Fruit fly (Drosophila melanogaster) Kc167 (cell line): Measurements from ENCODE around the gene CG9123.

Source experiments
- Myc ChIP-seq: fragments of >200 bp; optimal IDR thresholded peaks from 2 replicates; lab custom pipeline; 2017; ENCODE audit warnings: missing external identifiers
- Sin3A ChIP-seq: fragments of >200 bp; optimal IDR thresholded peaks from 2 replicates; lab custom pipeline; 2018; ENCODE audit warnings: missing external identifiers
- h ChIP-seq: fragments of >200 bp; optimal IDR thresholded peaks from 3 replicates; lab custom pipeline; 2018; ENCODE audit warnings: missing external identifiers
- insv ChIP-seq: fragments of >200 bp; optimal IDR thresholded peaks from 3 replicates; lab custom pipeline; 2018; ENCODE audit warnings: missing external identifiers
- psq ChIP-seq: fragments of >200 bp; optimal IDR thresholded peaks from 2 replicates; lab custom pipeline; 2017; ENCODE audit warnings: missing external identifiers
- ttk ChIP-seq: sonication (Bioruptor generic); optimal IDR thresholded peaks from 2 replicates; lab custom pipeline; 2017; ENCODE audit warnings: missing external identifiers

CG9123 gene

DNA sequence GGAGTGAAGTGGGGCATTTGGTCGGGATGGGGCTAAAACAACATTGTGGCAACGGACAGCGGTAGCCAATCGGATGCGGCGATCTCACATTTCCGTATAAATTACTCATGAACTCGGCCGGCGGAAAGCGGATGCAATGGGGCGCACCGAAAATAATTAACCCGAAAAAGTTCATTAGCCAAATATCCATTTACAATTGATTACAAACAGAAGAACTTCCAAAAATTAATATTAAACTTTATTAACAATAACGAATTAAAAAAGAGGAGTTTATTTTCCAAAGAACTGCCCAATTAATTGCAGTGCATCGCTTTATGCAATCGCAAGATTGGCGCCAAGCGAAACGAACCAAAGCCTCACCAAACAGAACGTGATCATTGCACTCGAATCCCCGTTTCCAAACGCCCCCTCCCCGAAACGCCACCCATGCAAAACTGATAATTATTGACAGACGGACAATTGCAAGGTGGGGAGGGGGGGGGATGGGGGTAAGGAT, 28.0 kb downstream of the CG9123 start:
- no peak for TF ChIP-seq ttk (lab: Kevin White, UChicago)

DNA sequence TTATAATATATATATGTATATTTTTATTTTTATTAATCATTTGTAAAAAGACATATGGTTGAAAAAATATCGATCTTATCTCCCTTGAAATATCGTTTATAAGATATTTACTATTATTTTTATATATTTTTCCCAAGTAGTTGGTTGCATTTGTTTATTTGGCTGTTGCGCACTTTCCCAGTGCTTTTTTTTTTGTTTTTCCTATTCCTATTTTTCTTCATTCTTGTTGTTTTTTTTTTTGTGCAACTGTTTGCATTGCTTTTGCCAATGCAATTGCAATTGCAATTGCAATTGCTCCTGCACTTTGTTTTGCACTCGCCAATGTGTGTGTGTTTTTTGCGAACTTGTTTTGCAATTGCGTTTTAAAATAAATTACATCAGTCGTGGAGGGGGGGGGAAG, 28.5 kb downstream of the CG9123 start:
- no peak for TF ChIP-seq Myc (lab: Kevin White, UChicago)
- no peak for TF ChIP-seq ttk (lab: Kevin White, UChicago)
- TF ChIP-seq insv (lab: Kevin White, UChicago), result no peak
- TF ChIP-seq psq, result no peak
- no peak for TF ChIP-seq Sin3A (lab: Kevin White, UChicago)

DNA sequence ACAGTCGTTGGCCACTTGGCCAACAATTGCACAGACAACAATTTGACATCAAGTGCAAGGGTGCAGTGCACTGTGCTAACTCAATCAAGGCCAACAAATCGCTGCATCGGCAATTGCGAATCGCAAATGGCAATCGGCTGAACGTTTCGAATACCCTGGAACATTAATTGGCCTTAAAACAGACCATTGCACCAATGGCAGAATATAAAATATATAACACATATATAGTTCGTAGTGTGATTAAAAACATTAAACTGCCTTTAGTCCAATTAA, 29.1 kb downstream of the CG9123 start:
- no peak for TF ChIP-seq psq
- TF ChIP-seq insv (lab: Kevin White, UChicago), result no peak
- no peak for TF ChIP-seq ttk (lab: Kevin White, UChicago)

DNA sequence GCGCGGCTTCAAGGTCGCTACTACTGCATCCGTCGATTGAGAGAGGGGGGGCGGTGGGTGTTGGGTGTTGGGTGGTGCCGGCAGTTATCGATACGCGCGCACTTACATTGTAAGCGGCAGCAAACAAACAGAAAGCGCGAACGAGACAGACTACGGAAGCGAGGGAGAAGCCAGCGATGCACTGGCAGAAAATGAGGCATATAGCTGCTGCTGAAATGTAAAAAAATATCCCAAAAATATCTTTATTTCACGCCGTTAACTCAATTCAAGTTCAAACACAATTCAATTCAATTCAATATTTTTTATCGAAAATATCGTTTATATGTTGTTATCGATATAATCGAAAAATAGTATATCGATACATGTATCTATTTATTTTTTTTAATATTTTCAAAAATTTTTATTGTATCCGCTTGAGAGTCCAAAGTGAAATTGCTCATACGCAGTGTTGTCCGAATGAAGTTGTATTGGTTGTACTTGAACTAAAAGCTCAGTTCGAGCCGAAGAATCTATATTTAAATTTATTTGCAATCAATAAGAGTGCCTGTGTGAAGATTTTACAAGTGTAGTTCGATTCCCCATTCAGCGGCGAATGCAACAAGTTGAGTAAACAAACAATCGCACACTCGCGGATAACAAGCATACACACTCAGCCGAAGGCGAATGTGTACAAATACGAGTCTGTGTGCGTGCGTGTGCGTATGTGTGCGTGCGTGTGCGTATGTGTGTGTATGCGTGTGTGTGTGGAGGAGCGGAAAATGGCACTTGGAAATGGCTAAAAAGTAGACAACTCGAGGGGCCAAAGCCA, 29.6 kb downstream of the CG9123 start:
- TF ChIP-seq Sin3A (lab: Kevin White, UChicago), result no peak
- TF ChIP-seq psq, result no peak
- no peak for TF ChIP-seq ttk (lab: Kevin White, UChicago)
- TF ChIP-seq insv (lab: Kevin White, UChicago), result no peak
- no peak for TF ChIP-seq h (lab: Kevin White, UChicago)
- no peak for TF ChIP-seq Myc (lab: Kevin White, UChicago)

DNA sequence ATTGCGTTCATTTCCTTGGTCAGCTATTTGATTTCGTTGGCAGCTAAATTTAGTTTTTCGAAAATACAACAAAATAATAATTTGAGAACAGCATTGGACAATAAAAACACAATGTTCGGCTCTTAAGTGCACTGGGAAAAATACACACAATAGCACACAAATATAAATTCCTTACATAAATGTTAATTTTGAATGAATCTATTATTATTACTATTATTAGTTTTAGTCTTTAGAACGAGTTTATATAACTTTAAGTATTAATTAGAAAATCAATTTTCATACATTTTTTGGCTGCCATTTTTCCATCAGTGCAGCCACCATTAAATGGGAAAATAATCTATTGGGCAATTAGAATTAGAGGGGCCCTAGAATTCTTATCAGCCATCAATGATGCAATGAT, 32.0 kb downstream of the CG9123 start:
- TF ChIP-seq h (lab: Kevin White, UChicago) (no peak), Sin3A (lab: Kevin White, UChicago) (no peak), Myc (lab: Kevin White, UChicago) (no peak), psq (no peak), ttk (lab: Kevin White, UChicago) (no peak), insv (lab: Kevin White, UChicago) (no peak)

DNA sequence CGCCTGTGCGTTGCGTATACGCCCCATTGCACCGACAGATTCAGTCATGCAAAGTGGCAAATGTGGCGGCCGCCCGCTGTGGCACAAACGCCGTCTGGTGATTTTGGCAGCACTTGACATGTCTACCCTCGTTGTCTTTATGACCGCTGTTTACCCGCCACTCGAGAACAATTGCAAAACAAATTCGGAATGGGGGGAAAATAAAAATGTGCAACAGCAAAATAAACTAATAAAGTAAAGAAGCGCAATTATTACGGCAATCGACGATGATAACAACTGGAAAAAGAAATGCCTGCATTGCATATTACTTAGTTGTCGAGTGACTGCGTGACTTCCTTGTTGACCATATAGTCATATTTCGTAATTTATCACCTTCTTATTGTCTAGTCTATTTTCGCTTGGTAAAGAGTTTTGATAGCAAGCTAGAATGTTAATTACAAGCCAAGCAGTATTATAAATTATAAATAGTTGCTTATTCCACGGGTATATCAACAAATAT, 33.4 kb downstream of the CG9123 start:
- TF ChIP-seq Sin3A (lab: Kevin White, UChicago), result no peak
- no peak for TF ChIP-seq insv (lab: Kevin White, UChicago)
- no peak for TF ChIP-seq Myc (lab: Kevin White, UChicago)
- TF ChIP-seq h (lab: Kevin White, UChicago), result no peak
- TF ChIP-seq ttk (lab: Kevin White, UChicago), result no peak
- TF ChIP-seq psq, result no peak

DNA sequence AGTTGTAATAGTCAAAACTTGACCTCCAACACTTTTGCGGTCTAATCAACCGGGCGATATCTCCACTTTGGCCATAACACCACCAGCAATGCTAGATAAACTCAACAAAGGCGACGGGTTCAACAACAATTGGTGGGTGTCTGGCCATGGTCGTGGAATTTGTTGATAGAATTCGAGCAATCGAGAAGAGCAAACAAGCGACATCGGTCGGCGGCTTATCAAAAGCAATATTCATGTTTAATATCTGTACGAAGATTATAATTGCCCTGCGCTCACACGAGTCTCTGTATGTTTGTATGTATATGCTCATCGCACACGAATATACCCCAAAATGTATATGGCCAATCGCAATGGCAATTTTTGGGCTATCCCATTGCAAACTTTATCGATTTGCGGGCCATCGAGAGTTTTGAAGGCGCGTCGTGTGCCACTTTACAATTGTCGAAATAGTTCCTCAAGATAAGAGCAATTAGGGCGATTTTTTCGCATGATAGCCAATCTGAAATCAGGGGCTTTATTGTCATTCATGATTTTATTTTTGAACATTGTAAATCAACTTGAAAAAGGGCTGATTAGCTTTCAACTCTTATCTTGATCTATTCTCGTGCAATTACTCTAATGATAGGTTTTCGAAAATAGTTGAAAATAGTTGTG, 34.3 kb downstream of the CG9123 start:
- no peak for TF ChIP-seq Sin3A (lab: Kevin White, UChicago)
- TF ChIP-seq insv (lab: Kevin White, UChicago), result no peak
- TF ChIP-seq h (lab: Kevin White, UChicago), result no peak
- TF ChIP-seq ttk (lab: Kevin White, UChicago), result no peak
- TF ChIP-seq Myc (lab: Kevin White, UChicago), result no peak
- TF ChIP-seq psq, result no peak

DNA sequence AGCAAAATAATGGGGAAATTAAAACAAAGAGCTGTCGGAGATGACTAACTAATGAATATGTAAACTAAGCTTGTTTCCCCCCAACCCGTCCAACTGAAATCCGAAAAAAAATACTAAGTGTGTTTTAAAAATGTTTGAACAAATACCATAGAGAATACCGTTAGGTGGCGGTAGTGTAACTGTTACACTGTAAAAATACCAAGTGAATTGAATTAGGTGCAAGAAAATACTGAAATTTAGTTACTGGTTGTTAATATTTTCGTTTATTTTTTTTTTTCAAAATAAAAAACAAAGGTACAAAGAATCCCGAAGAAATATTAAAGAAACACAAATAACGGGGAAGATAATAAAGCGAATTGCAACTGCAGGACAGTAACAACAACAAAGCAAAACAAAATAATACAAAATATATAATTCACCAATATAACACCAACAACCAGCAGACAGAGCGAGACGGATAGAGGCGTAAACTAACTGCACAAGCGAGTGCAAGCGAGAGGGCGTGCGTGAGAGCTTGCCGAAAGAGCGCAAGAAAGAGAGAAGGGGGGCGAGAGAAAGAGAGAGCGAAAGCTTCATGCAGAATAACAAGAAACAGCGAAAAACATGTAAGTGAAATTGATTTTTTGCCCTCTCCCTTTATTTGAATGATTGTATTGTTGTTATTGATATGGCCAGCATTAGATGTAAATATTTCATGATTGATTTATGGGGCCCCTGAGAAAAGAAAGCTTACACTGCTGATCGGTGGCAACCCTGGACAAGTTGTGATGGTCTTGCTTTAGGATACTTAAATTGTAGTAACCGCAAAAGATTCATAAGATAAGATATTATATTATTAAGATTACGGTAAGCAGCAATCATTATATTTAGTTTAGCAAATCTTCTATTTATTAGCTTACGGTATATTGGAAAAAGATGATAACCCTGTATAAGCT, 35.7 kb downstream of the CG9123 start:
- no peak for TF ChIP-seq psq
- no peak for TF ChIP-seq Sin3A (lab: Kevin White, UChicago)
- TF ChIP-seq Myc (lab: Kevin White, UChicago), result no peak
- TF ChIP-seq h (lab: Kevin White, UChicago), result no peak
- no peak for TF ChIP-seq insv (lab: Kevin White, UChicago)
- TF ChIP-seq ttk (lab: Kevin White, UChicago), result no peak

DNA sequence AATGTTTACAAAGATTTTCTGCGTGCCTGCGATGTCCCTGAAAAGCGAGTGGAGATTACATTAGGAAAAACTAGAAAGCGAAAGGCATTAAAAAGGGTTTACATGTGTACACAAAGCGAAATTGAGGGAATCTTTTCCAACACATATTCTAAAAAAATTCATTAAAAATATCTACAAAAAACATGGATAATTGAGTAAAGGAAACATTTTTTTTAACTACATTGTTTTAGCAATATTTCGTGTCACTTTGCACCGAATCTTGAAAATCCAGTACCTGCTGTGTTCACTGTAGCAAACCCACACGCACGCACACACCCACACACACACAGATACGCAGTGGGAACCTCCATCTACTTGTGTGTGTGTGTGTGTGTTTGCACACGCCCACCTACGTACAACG, 37.7 kb downstream of the CG9123 start:
- TF ChIP-seq ttk (lab: Kevin White, UChicago), result no peak

DNA sequence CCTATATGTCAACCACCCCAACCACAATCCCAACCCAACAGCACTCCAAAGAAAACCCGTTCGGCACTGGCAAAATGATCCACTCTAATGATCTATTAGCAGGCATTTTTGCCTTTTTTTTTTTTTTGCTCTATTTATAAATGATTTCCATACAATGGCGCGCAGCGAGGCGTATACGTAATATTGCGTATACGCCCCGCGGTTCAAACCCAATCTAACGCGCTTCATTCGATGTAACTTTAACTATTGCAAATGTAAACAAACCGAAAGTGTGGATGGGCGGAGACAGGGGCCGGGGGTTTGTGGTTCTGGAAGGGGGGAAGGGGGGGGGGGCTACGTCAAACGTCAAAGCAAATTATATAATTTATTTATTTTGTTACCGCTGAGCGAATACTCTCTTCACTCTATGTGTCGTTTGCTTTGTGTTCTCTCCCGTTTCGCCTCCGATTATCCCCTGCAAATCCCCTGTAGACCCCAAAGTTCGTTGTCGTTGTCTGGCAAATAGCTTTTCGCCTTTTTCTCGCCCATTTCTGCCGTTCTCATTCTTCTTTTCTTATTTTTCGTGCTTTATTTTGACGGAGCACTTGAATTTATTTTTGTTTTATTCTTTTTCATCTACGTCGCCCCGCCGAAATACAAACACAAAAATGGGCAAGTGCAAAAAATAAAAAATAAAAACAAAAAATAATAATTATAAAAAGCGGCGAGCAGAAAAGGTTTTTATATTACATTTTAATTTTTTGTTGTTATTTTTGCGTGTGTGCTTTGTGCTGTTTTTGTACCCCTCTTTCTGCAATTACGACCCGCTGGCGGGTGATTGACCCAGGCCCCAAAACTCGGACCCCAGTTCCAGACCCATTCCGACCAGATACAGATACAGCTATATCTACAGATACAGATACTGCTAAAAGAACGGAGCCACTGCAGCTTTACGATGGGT, 38.5 kb downstream of the CG9123 start:
- TF ChIP-seq psq, result no peak
- no peak for TF ChIP-seq Myc (lab: Kevin White, UChicago)
- no peak for TF ChIP-seq Sin3A (lab: Kevin White, UChicago)
- no peak for TF ChIP-seq insv (lab: Kevin White, UChicago)
- TF ChIP-seq h (lab: Kevin White, UChicago), result no peak
- TF ChIP-seq ttk (lab: Kevin White, UChicago), result no peak

DNA sequence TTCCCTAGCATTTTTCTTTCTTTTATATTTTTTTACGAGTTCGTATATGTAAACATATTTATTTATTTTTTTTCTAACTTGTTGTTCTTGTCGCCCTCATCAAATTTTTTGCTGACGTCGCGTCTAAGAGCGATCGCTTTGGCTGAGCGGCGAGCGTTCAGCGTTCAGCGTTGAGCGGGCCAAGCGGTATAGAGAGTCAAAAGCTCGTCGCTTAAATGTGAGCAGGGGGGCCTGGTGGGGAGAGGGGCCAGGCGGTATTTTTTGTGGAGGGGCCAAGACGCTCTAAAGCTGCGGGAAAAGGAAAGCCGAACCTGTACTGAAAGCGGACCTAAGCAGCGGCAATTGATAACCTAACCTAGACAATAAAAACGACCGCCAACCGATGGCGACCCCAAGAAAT, 40.7 kb downstream of the CG9123 start:
- TF ChIP-seq psq (no peak), h (lab: Kevin White, UChicago) (no peak), insv (lab: Kevin White, UChicago) (no peak), Myc (lab: Kevin White, UChicago) (no peak)
